Worm (Caenorhabditis elegans) whole organism, young adult: ENCODE data around the gene hmp-1.
A peak's percentile ranks its signal among the peaks of the same experiment; 100 is the strongest.

ENCODE experiments used
- B0261.1 ChIP-seq: sonication (generic microtip); optimal IDR thresholded peaks from 2 replicates; lab custom pipeline; 2016; ENCODE audit warnings: mild to moderate bottlenecking, missing genetic modification characterization, moderate library complexity, missing compliant biosample characterization
- C06A6.2 ChIP-seq: fragments of 200-800 bp; sonication (Bioruptor generic); conservative IDR thresholded peaks from 2 replicates; pipeline ENCODE4 v1.3.6; 2022; ENCODE audit warnings: missing genetic modification characterization, missing compliant biosample characterization
- C17E4.6 ChIP-seq: fragments of 200-800 bp; sonication (Bioruptor generic); IDR thresholded peaks from 2 replicates; pipeline ENCODE4 v1.3.6; 2022; ENCODE audit warnings: missing genetic modification reagents, missing genetic modification characterization, missing compliant biosample characterization
- D2030.7 ChIP-seq: fragments of 200-800 bp; sonication (Bioruptor generic); IDR thresholded peaks from 2 replicates; pipeline ENCODE4 v1.3.6; 2022; ENCODE audit warnings: missing genetic modification reagents, missing genetic modification characterization, missing compliant biosample characterization
- F22D6.2 ChIP-seq: sonication (generic microtip); optimal IDR thresholded peaks from 2 replicates; lab custom pipeline; 2016; ENCODE audit warnings: mild to moderate bottlenecking, missing genetic modification characterization, missing compliant biosample characterization
- F33H1.4 ChIP-seq: fragments of 200-800 bp; sonication (Bioruptor generic); IDR thresholded peaks from 2 replicates; pipeline ENCODE4 v1.3.6; 2022; ENCODE audit warnings: missing genetic modification reagents, missing genetic modification characterization, missing compliant biosample characterization
- F37B4.10 ChIP-seq: fragments of 200-800 bp; sonication (Bioruptor generic); IDR thresholded peaks from 2 replicates; pipeline ENCODE4 v1.3.6; 2022; ENCODE audit warnings: missing genetic modification characterization, missing compliant biosample characterization
- F57C9.4 ChIP-seq: sonication (generic microtip); optimal IDR thresholded peaks from 2 replicates; lab custom pipeline; 2017; ENCODE audit warnings: mild to moderate bottlenecking, missing genetic modification characterization, missing compliant biosample characterization
- T07F8.4 ChIP-seq: sonication (generic microtip); optimal IDR thresholded peaks from 2 replicates; lab custom pipeline; 2016; ENCODE audit warnings: mild to moderate bottlenecking, missing genetic modification characterization, moderate library complexity, missing compliant biosample characterization
- T26A5.8 ChIP-seq: sonication (generic microtip); optimal IDR thresholded peaks from 2 replicates; lab custom pipeline; 2016; ENCODE audit warnings: missing genetic modification characterization, missing compliant biosample characterization
- Y53F4B.3 ChIP-seq: fragments of 200-800 bp; sonication (Bioruptor generic); IDR thresholded peaks from 2 replicates; pipeline ENCODE4 v1.3.6; 2022; ENCODE audit warnings: missing genetic modification reagents, missing genetic modification characterization, missing compliant biosample characterization
- Y53G8AR.9 ChIP-seq: fragments of 200-800 bp; sonication (Bioruptor generic); conservative IDR thresholded peaks from 2 replicates; pipeline ENCODE4 v1.3.6; 2022; ENCODE audit warnings: missing genetic modification reagents, missing genetic modification characterization, missing compliant biosample characterization
- Y56A3A.18 ChIP-seq: fragments of 200-800 bp; sonication (Bioruptor generic); IDR thresholded peaks from 2 replicates; pipeline ENCODE4 v1.3.6; 2022; ENCODE audit warnings: missing genetic modification reagents, missing genetic modification characterization, missing compliant biosample characterization
- Y67H2A.10 ChIP-seq: fragments of 200-800 bp; sonication (Bioruptor generic); conservative IDR thresholded peaks from 2 replicates; pipeline ENCODE4 v1.3.6; 2022; ENCODE audit warnings: missing genetic modification reagents, missing genetic modification characterization, missing compliant biosample characterization
- akir-1 ChIP-seq: fragments of 200-800 bp; sonication (Bioruptor generic); optimal IDR thresholded peaks from 2 replicates; lab custom pipeline; 2018; ENCODE audit warnings: mild to moderate bottlenecking, missing genetic modification characterization, moderate library complexity, missing compliant biosample characterization
- aptf-3 ChIP-seq: fragments of 200-800 bp; sonication (Bioruptor generic); IDR thresholded peaks from 2 replicates; pipeline ENCODE4 v1.3.6; 2022; ENCODE audit warnings: missing genetic modification characterization, missing compliant biosample characterization
- athp-1 ChIP-seq: sonication (generic microtip); optimal IDR thresholded peaks from 2 replicates; lab custom pipeline; 2017; ENCODE audit warnings: mild to moderate bottlenecking, missing genetic modification characterization, missing compliant biosample characterization
- ccch-3 ChIP-seq: fragments of 200-800 bp; sonication (Bioruptor generic); optimal IDR thresholded peaks from 2 replicates; lab custom pipeline; 2018; ENCODE audit warnings: mild to moderate bottlenecking, missing genetic modification characterization, missing compliant biosample characterization
- cebp-2 ChIP-seq: fragments of 200-800 bp; sonication (Bioruptor generic); IDR thresholded peaks from 2 replicates; pipeline ENCODE4 v1.3.6; 2022; ENCODE audit warnings: missing genetic modification characterization, missing compliant biosample characterization
- ceh-100 ChIP-seq: fragments of 200-800 bp; sonication (Bioruptor generic); IDR thresholded peaks from 2 replicates; pipeline ENCODE4 v1.3.6; 2022; ENCODE audit warnings: missing genetic modification reagents, missing genetic modification characterization, missing compliant biosample characterization
- ceh-27 ChIP-seq: fragments of 200-800 bp; sonication (Bioruptor generic); optimal IDR thresholded peaks from 2 replicates; lab custom pipeline; 2018; ENCODE audit warnings: mild to moderate bottlenecking, missing genetic modification characterization, moderate library complexity, missing compliant biosample characterization
- ceh-40 ChIP-seq: fragments of 200-800 bp; sonication (Bioruptor generic); IDR thresholded peaks from 2 replicates; pipeline ENCODE4 v1.3.6; 2022; ENCODE audit warnings: missing genetic modification characterization, missing compliant biosample characterization
- egl-44 ChIP-seq: fragments of 200-800 bp; sonication (Bioruptor generic); IDR thresholded peaks from 2 replicates; pipeline ENCODE4 v1.3.6; 2022; ENCODE audit warnings: missing genetic modification reagents, missing genetic modification characterization, missing compliant biosample characterization
- gei-17 ChIP-seq: fragments of 200-800 bp; sonication (Bioruptor generic); optimal IDR thresholded peaks from 2 replicates; lab custom pipeline; 2018; ENCODE audit warnings: mild to moderate bottlenecking, missing genetic modification characterization, missing compliant biosample characterization
- hmg-1.2 ChIP-seq: fragments of 200-800 bp; sonication (Bioruptor generic); IDR thresholded peaks from 2 replicates; pipeline ENCODE4 v1.3.6; 2022; ENCODE audit warnings: missing genetic modification reagents, missing genetic modification characterization, missing compliant biosample characterization
- hmg-20 ChIP-seq: fragments of 200-800 bp; sonication (Bioruptor generic); IDR thresholded peaks from 2 replicates; pipeline ENCODE4 v1.3.6; 2022; ENCODE audit warnings: missing genetic modification reagents, missing genetic modification characterization, missing compliant biosample characterization
- lag-1 ChIP-seq: fragments of 200-800 bp; sonication (Bioruptor generic); IDR thresholded peaks from 2 replicates; pipeline ENCODE4 v1.3.6; 2022; ENCODE audit warnings: missing genetic modification reagents, missing genetic modification characterization, missing compliant biosample characterization
- lin-26 ChIP-seq: fragments of 200-800 bp; sonication (Bioruptor generic); IDR thresholded peaks from 2 replicates; pipeline ENCODE4 v1.3.6; 2022; ENCODE audit warnings: missing genetic modification reagents, missing genetic modification characterization, missing compliant biosample characterization
- lin-40 ChIP-seq: sonication (generic microtip); optimal IDR thresholded peaks from 2 replicates; lab custom pipeline; 2016; ENCODE audit warnings: missing genetic modification characterization, mild to moderate bottlenecking, missing compliant biosample characterization, missing genotype, missing genetic modification reagents
- lin-54 ChIP-seq: fragments of 200-800 bp; sonication (Bioruptor generic); optimal IDR thresholded peaks from 2 replicates; lab custom pipeline; 2018; ENCODE audit warnings: mild to moderate bottlenecking, missing genetic modification characterization, missing compliant biosample characterization
- lir-1 ChIP-seq: fragments of 200-800 bp; sonication (Bioruptor generic); conservative IDR thresholded peaks from 2 replicates; pipeline ENCODE4 v1.3.6; 2022; ENCODE audit warnings: missing genetic modification reagents, missing genetic modification characterization, missing compliant biosample characterization
- madf-3 ChIP-seq: fragments of 200-800 bp; sonication (Bioruptor generic); IDR thresholded peaks from 2 replicates; pipeline ENCODE4 v1.3.6; 2022; ENCODE audit warnings: missing genetic modification reagents, missing genetic modification characterization, missing compliant biosample characterization
- madf-6 ChIP-seq: fragments of 200-800 bp; sonication (Bioruptor generic); IDR thresholded peaks from 2 replicates; pipeline ENCODE4 v1.3.6; 2022; ENCODE audit warnings: missing genetic modification reagents, missing genetic modification characterization, missing compliant biosample characterization
- mel-28 ChIP-seq: sonication (generic microtip); optimal IDR thresholded peaks from 2 replicates; lab custom pipeline; 2016; ENCODE audit warnings: borderline replicate concordance, mild to moderate bottlenecking, missing genetic modification characterization, missing compliant biosample characterization
- nfya-1 ChIP-seq: sonication (generic microtip); optimal IDR thresholded peaks from 2 replicates; lab custom pipeline; 2017; ENCODE audit warnings: antibody characterized with exemption, missing compliant biosample characterization, missing genetic modification characterization, borderline replicate concordance; ENCODE audit not compliant: insufficient read depth
- nfyb-1 ChIP-seq: fragments of 200-800 bp; sonication (Bioruptor generic); IDR thresholded peaks from 2 replicates; pipeline ENCODE4 v1.3.6; 2022; ENCODE audit warnings: missing genetic modification reagents, missing genetic modification characterization, missing compliant biosample characterization
- nhr-120 ChIP-seq: fragments of 200-800 bp; sonication (Bioruptor generic); IDR thresholded peaks from 2 replicates; pipeline ENCODE4 v1.3.6; 2022; ENCODE audit warnings: missing genetic modification characterization, missing compliant biosample characterization
- nhr-27 ChIP-seq: fragments of 200-800 bp; sonication (Bioruptor generic); optimal IDR thresholded peaks from 2 replicates; lab custom pipeline; 2018; ENCODE audit warnings: mild to moderate bottlenecking, missing genetic modification characterization, moderate library complexity, missing compliant biosample characterization
- nhr-80 ChIP-seq: sonication (generic microtip); optimal IDR thresholded peaks from 2 replicates; lab custom pipeline; 2016; ENCODE audit warnings: missing genetic modification characterization, missing compliant biosample characterization
- pha-4 ChIP-seq: fragments of 150-350 bp; sonication (generic microtip); optimal IDR thresholded peaks from 2 replicates; lab custom pipeline; 2014; ENCODE audit warnings: missing biosample characterization, missing genetic modification reagents, missing genetic modification characterization
- repo-1 ChIP-seq: sonication (generic microtip); optimal IDR thresholded peaks from 2 replicates; lab custom pipeline; 2017; ENCODE audit warnings: mild to moderate bottlenecking, missing genetic modification characterization, missing compliant biosample characterization
- somi-1 ChIP-seq: fragments of 200-800 bp; sonication (Bioruptor generic); optimal IDR thresholded peaks from 2 replicates; lab custom pipeline; 2018; ENCODE audit warnings: mild to moderate bottlenecking, missing genetic modification characterization, missing compliant biosample characterization
- tbx-9 ChIP-seq: sonication (generic microtip); optimal IDR thresholded peaks from 2 replicates; lab custom pipeline; 2016; ENCODE audit warnings: borderline replicate concordance, missing genetic modification characterization, inconsistent platforms, missing compliant biosample characterization
- zfh-2 ChIP-seq: fragments of 200-800 bp; sonication (Bioruptor generic); conservative IDR thresholded peaks from 2 replicates; pipeline ENCODE4 v1.3.6; 2022; ENCODE audit warnings: missing genetic modification reagents, missing genetic modification characterization, missing compliant biosample characterization
- zim-3 ChIP-seq: sonication (generic microtip); optimal IDR thresholded peaks from 2 replicates; lab custom pipeline; 2017; ENCODE audit warnings: mild to moderate bottlenecking, missing genetic modification characterization, moderate library complexity, missing compliant biosample characterization
- ztf-25 ChIP-seq: fragments of 200-800 bp; sonication (Bioruptor generic); IDR thresholded peaks from 2 replicates; pipeline ENCODE4 v1.3.6; 2022; ENCODE audit warnings: missing genetic modification reagents, missing genetic modification characterization, missing compliant biosample characterization
- ztf-3 ChIP-seq: fragments of 200-800 bp; sonication (Bioruptor generic); optimal IDR thresholded peaks from 2 replicates; lab custom pipeline; 2018; ENCODE audit warnings: mild to moderate bottlenecking, missing genetic modification characterization, missing compliant biosample characterization

hmp-1 gene

DNA sequence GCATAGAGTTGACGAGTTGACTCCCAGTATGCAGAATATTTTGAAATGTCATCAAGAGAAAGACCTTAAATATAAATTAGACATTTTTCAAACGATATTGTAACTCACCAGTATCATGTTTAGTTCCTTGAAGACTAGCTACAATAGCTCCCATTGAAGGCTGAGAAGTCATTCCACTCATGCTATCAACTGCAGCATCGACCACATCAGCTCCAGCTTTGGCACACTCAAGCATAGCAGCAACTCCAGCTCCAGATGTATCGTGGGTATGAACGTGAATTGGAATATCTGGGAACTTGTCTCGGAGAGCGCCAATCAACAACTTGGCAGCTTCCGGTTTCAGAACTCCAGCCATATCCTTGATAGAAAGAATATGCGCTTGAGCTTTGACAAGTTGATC lies 26.2 kb upstream of the hmp-1 start:
- no peak for TF ChIP-seq cebp-2
- 0 out of 2 replicates have a peak, but pooled peaks have one; percentile 12 for TF ChIP-seq nhr-120 (GFP tag; lab: Robert Waterston, UW)
- TF ChIP-seq madf-3 (GFP tag; lab: Robert Waterston, UW): 0 out of 2 replicates have a peak, but pooled peaks have one; percentile 54

DNA sequence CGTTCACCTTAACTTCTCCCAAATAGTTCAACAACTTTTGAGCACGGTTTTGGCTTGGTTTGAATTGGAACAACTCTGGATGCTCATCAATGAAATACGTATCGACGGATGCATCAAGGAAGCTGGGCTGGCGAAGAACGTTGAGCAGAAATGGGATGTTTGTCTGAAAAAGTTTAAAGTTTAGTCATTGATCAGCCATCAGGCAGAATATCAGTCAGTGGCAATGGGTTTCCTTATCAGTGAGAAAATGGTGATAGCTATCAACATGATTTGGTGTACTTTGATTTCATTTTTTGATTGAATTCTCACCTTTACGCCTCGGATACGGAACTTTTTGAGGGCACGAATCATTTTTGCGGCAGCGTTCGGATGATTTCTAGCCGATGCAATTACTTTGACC lies 25.1 kb upstream of the hmp-1 start:
- no peak for TF ChIP-seq lag-1 (GFP tag; lab: Robert Waterston, UW)
- TF ChIP-seq lin-54 (GFP tag; lab: Kevin White, UChicago): no peak
- no peak for TF ChIP-seq lin-40 (tag; lab: Kevin White, UChicago)
- no peak for TF ChIP-seq somi-1 (GFP tag; lab: Kevin White, UChicago)
- TF ChIP-seq Y53G8AR.9 (GFP tag; lab: Robert Waterston, UW): 0 out of 2 replicates have a peak, but pooled peaks have one; percentile 39
- no peak for TF ChIP-seq C17E4.6 (GFP tag; lab: Robert Waterston, UW)
- no peak for TF ChIP-seq Y67H2A.10 (GFP tag; lab: Robert Waterston, UW)
- TF ChIP-seq B0261.1: no peak
- no peak for TF ChIP-seq C06A6.2 (GFP tag; lab: Robert Waterston, UW)
- no peak for TF ChIP-seq zim-3
- TF ChIP-seq T07F8.4 (tag; lab: Kevin White, UChicago): no peak
- TF ChIP-seq Y53F4B.3 (GFP tag; lab: Robert Waterston, UW): no peak
- TF ChIP-seq ztf-25: no peak
- no peak for TF ChIP-seq nfya-1 (tag; lab: Kevin White, UChicago)
- TF ChIP-seq mel-28 (tag; lab: Kevin White, UChicago): no peak
- peak; percentile 51 for TF ChIP-seq nhr-80 (tag; lab: Kevin White, UChicago)
- no peak for TF ChIP-seq F33H1.4 (GFP tag; lab: Robert Waterston, UW)
- no peak for TF ChIP-seq ceh-40 (GFP tag; lab: Robert Waterston, UW)
- TF ChIP-seq, all 124 proteins: peak for 2

DNA sequence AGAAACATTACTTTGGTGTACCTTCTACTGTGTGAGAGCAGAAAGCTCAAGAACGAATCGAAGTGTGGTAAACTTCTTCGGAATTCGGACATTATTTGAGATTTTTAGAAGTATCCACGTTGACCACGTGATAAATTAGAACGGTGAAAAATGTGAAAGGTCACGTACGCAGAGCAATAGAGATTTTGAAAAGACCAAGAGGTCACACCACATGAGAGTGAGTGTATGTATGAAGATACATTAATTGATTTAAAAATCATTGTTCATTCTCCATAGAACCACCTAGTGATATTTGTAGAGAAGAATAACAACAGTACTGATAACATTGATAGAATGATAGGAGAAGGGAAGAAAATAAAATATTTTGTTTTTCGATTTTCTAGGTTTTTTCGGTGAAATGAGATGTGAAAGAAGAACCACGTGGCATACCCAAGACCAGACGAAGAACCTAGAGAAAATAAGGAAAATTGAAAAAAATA lies 23.2 kb upstream of the hmp-1 start, which contains the start of gene pyc-1:
pyc-1 (minus strand) TSS at position 69 of the 479 bp plus-strand sequence.
- TF ChIP-seq D2030.7 (GFP tag; lab: Robert Waterston, UW) (no peak), F57C9.4 (tag; lab: Kevin White, UChicago) (no peak), gei-17 (GFP tag; lab: Kevin White, UChicago) (no peak), akir-1 (GFP tag; lab: Kevin White, UChicago) (no peak), mel-28 (tag; lab: Kevin White, UChicago) (no peak), hmg-20 (GFP tag; lab: Robert Waterston, UW) (no peak), nhr-27 (tag; lab: Kevin White, UChicago) (no peak), lin-40 (tag; lab: Kevin White, UChicago) (peak; percentile 23), repo-1 (tag; lab: Kevin White, UChicago) (no peak), ccch-3 (GFP tag; lab: Kevin White, UChicago) (no peak), ztf-3 (GFP tag; lab: Kevin White, UChicago) (no peak), pha-4 (tag; lab: Kevin White, UChicago) (peak; percentile 55), F22D6.2 (tag; lab: Kevin White, UChicago) (no peak), nfyb-1 (GFP tag; lab: Robert Waterston, UW) (no peak), lin-26 (GFP tag; lab: Robert Waterston, UW) (0 out of 2 replicates have a peak, but pooled peaks have one; percentile 34), F37B4.10 (GFP tag; lab: Robert Waterston, UW) (no peak), Y53G8AR.9 (GFP tag; lab: Robert Waterston, UW) (no peak), T26A5.8 (tag; lab: Kevin White, UChicago) (no peak), egl-44 (GFP tag; lab: Robert Waterston, UW) (no peak), zfh-2 (no peak), athp-1 (no peak), Y56A3A.18 (no peak; the same call in 1 of the 2 replicates), lir-1 (GFP tag; lab: Robert Waterston, UW) (no peak), ceh-27 (no peak), hmg-1.2 (GFP tag; lab: Robert Waterston, UW) (no peak), madf-6 (no peak), tbx-9 (tag; lab: Kevin White, UChicago) (no peak), ceh-100 (GFP tag; lab: Robert Waterston, UW) (no peak), aptf-3 (GFP tag; lab: Robert Waterston, UW) (no peak)
